Fruit fly (Drosophila melanogaster) whole organism, embryonic: ENCODE results near the gene CG11920.

Experiments used
- Asciz ChIP-seq: fragments of 200-800 bp; sonication (Bioruptor generic); optimal IDR thresholded peaks from 2 replicates; lab custom pipeline; 2017; ENCODE audit warnings: missing biosample characterization, mild to moderate bottlenecking, missing genetic modification characterization, missing genetic modification reagents
- Atf6 ChIP-seq: fragments of 200-800 bp; sonication (Bioruptor generic); IDR thresholded peaks from 2 replicates; pipeline ENCODE4 v1.3.6; 2022; ENCODE audit warnings: missing biosample characterization, missing genetic modification characterization
- CG11085 ChIP-seq: fragments of 200-800 bp; sonication (Bioruptor generic); IDR thresholded peaks from 2 replicates; pipeline ENCODE4 v1.3.6; 2022; ENCODE audit warnings: missing biosample characterization, missing genetic modification characterization
- CG11398 ChIP-seq: fragments of 200-800 bp; sonication (Bioruptor generic); optimal IDR thresholded peaks from 2 replicates; lab custom pipeline; 2016; ENCODE audit warnings: missing biosample characterization, missing genetic modification characterization
- CG12219 ChIP-seq: fragments of 200-800 bp; sonication (Bioruptor generic); optimal IDR thresholded peaks from 3 replicates; lab custom pipeline; 2018; ENCODE audit warnings: missing biosample characterization, mild to moderate bottlenecking, missing genetic modification characterization
- CG13296 ChIP-seq: fragments of 200-800 bp; sonication (Bioruptor generic); optimal IDR thresholded peaks from 3 replicates; lab custom pipeline; 2018; ENCODE audit warnings: missing biosample characterization, mild to moderate bottlenecking, missing genetic modification characterization
- CG13894 ChIP-seq: fragments of 200-800 bp; sonication (Bioruptor generic); optimal IDR thresholded peaks from 3 replicates; lab custom pipeline; 2018; ENCODE audit warnings: missing biosample characterization, mild to moderate bottlenecking, missing genetic modification characterization, moderate library complexity
- CG17359 ChIP-seq: fragments of 200-800 bp; sonication (Bioruptor generic); optimal IDR thresholded peaks from 3 replicates; lab custom pipeline; 2018; ENCODE audit warnings: missing biosample characterization, mild to moderate bottlenecking, missing genetic modification characterization, moderate library complexity
- CG17829 ChIP-seq: fragments of 200-800 bp; optimal IDR thresholded peaks from 2 replicates; lab custom pipeline; 2019; ENCODE audit warnings: missing biosample characterization, mild to moderate bottlenecking, missing genetic modification characterization, moderate library complexity
- CG1792 ChIP-seq: fragments of 200-800 bp; sonication (Bioruptor generic); optimal IDR thresholded peaks from 2 replicates; lab custom pipeline; 2016; ENCODE audit warnings: missing biosample characterization, missing genetic modification characterization
- CG18619 ChIP-seq: fragments of 200-800 bp; sonication (Bioruptor generic); optimal IDR thresholded peaks from 3 replicates; lab custom pipeline; 2017; ENCODE audit warnings: missing biosample characterization, mild to moderate bottlenecking, missing genetic modification characterization
- CG2129 ChIP-seq: fragments of 200-800 bp; sonication (Bioruptor generic); IDR thresholded peaks from 2 replicates; pipeline ENCODE4 v1.3.6; 2022; ENCODE audit warnings: missing biosample characterization, missing genetic modification characterization; ENCODE audit not compliant: partially characterized antibody
- CG34376 ChIP-seq: fragments of 200-800 bp; sonication (Bioruptor generic); optimal IDR thresholded peaks from 2 replicates; lab custom pipeline; 2018; ENCODE audit warnings: missing biosample characterization, mild to moderate bottlenecking, missing genetic modification characterization
- CG34422 ChIP-seq: fragments of 200-800 bp; sonication (Bioruptor generic); IDR thresholded peaks from 3 replicates; pipeline ENCODE4 v1.3.6; 2022; ENCODE audit warnings: missing biosample characterization, missing genetic modification characterization
- CG6813 ChIP-seq: fragments of 200-800 bp; sonication (Bioruptor generic); optimal IDR thresholded peaks from 2 replicates; lab custom pipeline; 2017; ENCODE audit warnings: missing biosample characterization, missing genetic modification characterization, mild to moderate bottlenecking, moderate library complexity, missing genetic modification reagents
- CG7271 ChIP-seq: fragments of 200-800 bp; sonication (Bioruptor generic); optimal IDR thresholded peaks from 2 replicates; lab custom pipeline; 2018; ENCODE audit warnings: missing biosample characterization, mild to moderate bottlenecking, missing genetic modification characterization, moderate library complexity
- CG8290 ChIP-seq, 3 experiments: fragments of 200-800 bp; sonication (Bioruptor generic); optimal IDR thresholded peaks; 2 replicates each; lab custom pipeline; 2016 to 2019; ENCODE audit warnings: missing biosample characterization in 3 of 3, missing genetic modification characterization in 3 of 3, mild to moderate bottlenecking in 2 of 3, moderate library complexity in 1 of 3
- CG8388 ChIP-seq: fragments of 200-800 bp; sonication (Bioruptor generic); optimal IDR thresholded peaks from 2 replicates; lab custom pipeline; 2019; ENCODE audit warnings: missing biosample characterization, mild to moderate bottlenecking, missing genetic modification characterization, moderate library complexity
- CHES-1-like ChIP-seq: fragments of 200-800 bp; sonication (Bioruptor generic); optimal IDR thresholded peaks from 2 replicates; lab custom pipeline; 2016; ENCODE audit warnings: missing biosample characterization, missing genetic modification characterization
- CrebB ChIP-seq: fragments of 200-800 bp; sonication (Bioruptor generic); optimal IDR thresholded peaks from 3 replicates; lab custom pipeline; 2018; ENCODE audit warnings: missing biosample characterization, mild to moderate bottlenecking, missing genetic modification characterization
- Dp ChIP-seq: fragments of 200-800 bp; sonication (Bioruptor generic); optimal IDR thresholded peaks from 2 replicates; lab custom pipeline; 2018; ENCODE audit warnings: missing biosample characterization, mild to moderate bottlenecking, missing genetic modification characterization, moderate library complexity
- HLH3B ChIP-seq: fragments of 200-800 bp; sonication (Bioruptor generic); IDR thresholded peaks from 2 replicates; pipeline ENCODE4 v1.3.6; 2022; ENCODE audit warnings: missing biosample characterization, missing genetic modification characterization
- HmgZ ChIP-seq: fragments of 200-800 bp; sonication (Bioruptor generic); optimal IDR thresholded peaks from 2 replicates; lab custom pipeline; 2018; ENCODE audit warnings: missing biosample characterization, mild to moderate bottlenecking, missing genetic modification characterization
- MESR4 ChIP-seq: fragments of 200-800 bp; sonication (Bioruptor generic); optimal IDR thresholded peaks from 2 replicates; lab custom pipeline; 2018; ENCODE audit warnings: missing biosample characterization, mild to moderate bottlenecking, missing genetic modification characterization, moderate library complexity
- Nf-YB ChIP-seq: fragments of 200-800 bp; sonication (Bioruptor generic); optimal IDR thresholded peaks from 3 replicates; lab custom pipeline; 2019; ENCODE audit warnings: missing biosample characterization, mild to moderate bottlenecking, missing genetic modification characterization, moderate library complexity
- Poxn ChIP-seq: fragments of 200-800 bp; sonication (Bioruptor generic); IDR thresholded peaks from 2 replicates; pipeline ENCODE4 v1.3.6; 2022; ENCODE audit warnings: missing biosample characterization, missing genetic modification characterization
- Sry-β ChIP-seq: fragments of 200-800 bp; sonication (Bioruptor generic); optimal IDR thresholded peaks from 2 replicates; lab custom pipeline; 2018; ENCODE audit warnings: missing biosample characterization, mild to moderate bottlenecking, missing genetic modification characterization, moderate library complexity
- Trl ChIP-seq, 3 experiments: fragments of >200 bp in 2 of 3; fragments of 200-800 bp in 1 of 3; sonication (Bioruptor generic) in 1 of 3; optimal IDR thresholded peaks; 2 replicates in 1 of 3; 3 replicates in 2 of 3; lab custom pipeline; 2016 to 2017; ENCODE audit warnings: missing biosample characterization in 1 of 3, missing genetic modification characterization in 1 of 3
- al ChIP-seq: fragments of 200-800 bp; sonication (Bioruptor generic); IDR thresholded peaks from 2 replicates; pipeline ENCODE4 v1.3.6; 2022; ENCODE audit warnings: missing biosample characterization, missing genetic modification characterization
- cg ChIP-seq: fragments of 200-800 bp; sonication (Bioruptor generic); optimal IDR thresholded peaks from 3 replicates; lab custom pipeline; 2019; ENCODE audit warnings: missing biosample characterization, mild to moderate bottlenecking, missing genetic modification characterization, moderate library complexity
- dimm ChIP-seq: fragments of 200-800 bp; sonication (Bioruptor generic); IDR thresholded peaks from 2 replicates; pipeline ENCODE4 v1.3.6; 2022; ENCODE audit warnings: missing biosample characterization, missing genetic modification characterization
- dysf ChIP-seq: fragments of 200-800 bp; sonication (Bioruptor generic); IDR thresholded peaks from 3 replicates; pipeline ENCODE4 v1.3.6; 2022; ENCODE audit warnings: missing biosample characterization, missing genetic modification characterization
- emc ChIP-seq: fragments of 200-800 bp; sonication (Bioruptor generic); optimal IDR thresholded peaks from 2 replicates; lab custom pipeline; 2016; ENCODE audit warnings: missing biosample characterization, missing genetic modification characterization
- en ChIP-seq: fragments of 200-800 bp; sonication (Bioruptor generic); optimal IDR thresholded peaks from 2 replicates; lab custom pipeline; 2016; ENCODE audit warnings: missing biosample characterization, missing genetic modification characterization
- ewg ChIP-seq: fragments of 200-800 bp; sonication (Bioruptor generic); optimal IDR thresholded peaks from 3 replicates; lab custom pipeline; 2017; ENCODE audit warnings: mild to moderate bottlenecking, missing biosample characterization, missing genetic modification reagents, missing genetic modification characterization
- grn ChIP-seq: fragments of 200-800 bp; sonication (Bioruptor generic); optimal IDR thresholded peaks from 3 replicates; lab custom pipeline; 2017; ENCODE audit warnings: missing biosample characterization, missing genetic modification characterization
- gro ChIP-seq: fragments of 200-800 bp; sonication (Bioruptor generic); optimal IDR thresholded peaks from 2 replicates; lab custom pipeline; 2016; ENCODE audit warnings: missing biosample characterization, missing genetic modification characterization
- insv ChIP-seq, 2 experiments: fragments of 200-800 bp; sonication (Bioruptor generic); optimal IDR thresholded peaks; 3 replicates each; lab custom pipeline; 2016 to 2018; ENCODE audit warnings: missing biosample characterization in 2 of 2, missing genetic modification characterization in 2 of 2
- lab ChIP-seq: fragments of 200-800 bp; sonication (Bioruptor generic); optimal IDR thresholded peaks from 3 replicates; lab custom pipeline; 2017; ENCODE audit warnings: missing biosample characterization, missing genetic modification characterization, mild to moderate bottlenecking, moderate library complexity, missing genetic modification reagents
- lmd ChIP-seq: fragments of 200-800 bp; sonication (Bioruptor generic); IDR thresholded peaks from 2 replicates; pipeline ENCODE4 v1.3.6; 2022; ENCODE audit warnings: missing biosample characterization, missing genetic modification characterization
- lov ChIP-seq, 2 experiments: fragments of 200-800 bp in 1 of 2; fragments of >200 bp in 1 of 2; sonication (Bioruptor generic) in 1 of 2; IDR thresholded peaks in 1 of 2; optimal IDR thresholded peaks in 1 of 2; 2 replicates in 1 of 2; 3 replicates in 1 of 2; pipeline versions ENCODE4 v1.3.6 to Lab custom; 2017 to 2022; ENCODE audit warnings: missing biosample characterization in 1 of 2, missing genetic modification characterization in 1 of 2
- psq ChIP-seq: fragments of 200-800 bp; sonication (Bioruptor generic); optimal IDR thresholded peaks from 2 replicates; lab custom pipeline; 2017; ENCODE audit warnings: missing biosample characterization, missing genetic modification characterization
- pum ChIP-seq: fragments of 200-800 bp; sonication (Bioruptor generic); optimal IDR thresholded peaks from 2 replicates; lab custom pipeline; 2016; ENCODE audit warnings: missing biosample characterization, missing genetic modification characterization
- row ChIP-seq: fragments of 200-800 bp; sonication (Bioruptor generic); IDR thresholded peaks from 3 replicates; pipeline ENCODE4 v1.3.6; 2022; ENCODE audit warnings: missing biosample characterization, missing genetic modification characterization
- sc ChIP-seq, 3 experiments: fragments of >200 bp in 2 of 3; fragments of 200-800 bp in 1 of 3; sonication (Bioruptor generic) in 1 of 3; optimal IDR thresholded peaks; 2 replicates in 2 of 3; 3 replicates in 1 of 3; lab custom pipeline; 2017; ENCODE audit warnings: mild to moderate bottlenecking in 1 of 3, missing biosample characterization in 1 of 3, missing genetic modification characterization in 1 of 3, missing genetic modification reagents in 1 of 3
- sna ChIP-seq: fragments of 200-800 bp; sonication (Bioruptor generic); IDR thresholded peaks from 2 replicates; pipeline ENCODE4 v1.3.6; 2022; ENCODE audit warnings: missing biosample characterization, missing genetic modification characterization; ENCODE audit not compliant: partially characterized antibody
- trem ChIP-seq: fragments of 200-800 bp; optimal IDR thresholded peaks from 3 replicates; lab custom pipeline; 2019; ENCODE audit warnings: missing biosample characterization, mild to moderate bottlenecking, missing genetic modification characterization, moderate library complexity

CG11920 gene

dm6 chr3R:25049742-25050517 is 24.7 kb upstream of the CG11920 start (continued):
- TF ChIP-seq HmgZ: peak; percentile 75
- no peak for TF ChIP-seq row (GFP tag; lab: Robert Waterston, UW)
- TF ChIP-seq ewg (GFP tag; lab: Kevin White, UChicago): no peak
- TF ChIP-seq CG6813 (GFP tag; lab: Kevin White, UChicago): no peak
- peak; percentile 39 for TF ChIP-seq CrebB (tag; lab: Kevin White, UChicago)
- peak; percentile 55 for TF ChIP-seq grn
- no peak for TF ChIP-seq dimm (GFP tag; lab: Robert Waterston, UW)
- TF ChIP-seq CG7271 (tag; lab: Kevin White, UChicago): peak; percentile 55
- TF ChIP-seq CG18619: no peak
- TF ChIP-seq insv (GFP tag; optimal IDR thresholded peaks at IDR 0.05; lab: Kevin White, UChicago): peak in 1 of 2 experiments; percentile 5
- TF ChIP-seq CG2129 (GFP tag; lab: Robert Waterston, UW): no peak
- peak; percentile 49 to 84 for TF ChIP-seq Trl (optimal IDR thresholded peaks at IDR 0.05; lab: Kevin White, UChicago)
- peak; percentile 9 for TF ChIP-seq Trl (GFP tag; optimal IDR thresholded peaks at IDR 0.05; lab: Kevin White, UChicago)
- TF ChIP-seq psq (GFP tag; lab: Kevin White, UChicago): peak; percentile 31
- peak; percentile 10 for TF ChIP-seq CHES-1-like
- peak; percentile 13 for TF ChIP-seq CG17359 (tag; lab: Kevin White, UChicago)
- TF ChIP-seq CG11398 (GFP tag; lab: Kevin White, UChicago): no peak
- TF ChIP-seq en (GFP tag; lab: Kevin White, UChicago): no peak
- peak; percentile 8 for TF ChIP-seq CG12219
- peak; percentile 99 for TF ChIP-seq cg (GFP tag; lab: Kevin White, UChicago)
- peak; percentile 4 for TF ChIP-seq gro
- peak; percentile 17 for TF ChIP-seq Asciz
- no peak for TF ChIP-seq lmd (GFP tag; lab: Robert Waterston, UW)
- no peak for TF ChIP-seq CG34422 (GFP tag; lab: Robert Waterston, UW)
- peak; percentile 72 for TF ChIP-seq lab
- peak; percentile 31 for TF ChIP-seq Dp (GFP tag; lab: Kevin White, UChicago)
- no peak for TF ChIP-seq dysf (GFP tag; lab: Robert Waterston, UW)
- no peak for TF ChIP-seq sc (optimal IDR thresholded peaks at IDR 0.05; lab: Kevin White, UChicago)
- no peak for TF ChIP-seq sc (GFP tag; optimal IDR thresholded peaks at IDR 0.05; lab: Kevin White, UChicago)
- TF ChIP-seq al (GFP tag; lab: Robert Waterston, UW): no peak
- peak; percentile 48 for TF ChIP-seq trem
- no peak for TF ChIP-seq emc
- TF ChIP-seq CG34376: peak; percentile 91
- TF ChIP-seq Nf-YB (GFP tag; lab: Kevin White, UChicago): peak; percentile 85
- no peak for TF ChIP-seq CG11085 (GFP tag; lab: Robert Waterston, UW)
- no peak for TF ChIP-seq Atf6 (GFP tag; lab: Robert Waterston, UW)
- TF ChIP-seq MESR4 (GFP tag; lab: Kevin White, UChicago): peak; percentile 56
- peak; percentile 89 for TF ChIP-seq CG13894 (tag; lab: Kevin White, UChicago)
- TF ChIP-seq lov (optimal IDR thresholded peaks at IDR 0.05; lab: Kevin White, UChicago): no peak
- no peak for TF ChIP-seq lov (GFP tag; IDR thresholded peaks at IDR 0.05; lab: Robert Waterston, UW)
- peak; percentile 45 for TF ChIP-seq CG17829 (tag; lab: Kevin White, UChicago)
- TF ChIP-seq pum (GFP tag; lab: Kevin White, UChicago): no peak
- TF ChIP-seq CG1792 (GFP tag; lab: Kevin White, UChicago): no peak
- peak; percentile 49 for TF ChIP-seq CG13296 (GFP tag; lab: Kevin White, UChicago)
- TF ChIP-seq CG8290 (GFP tag; optimal IDR thresholded peaks at IDR 0.05; lab: Kevin White, UChicago): peak; percentile 60
- TF ChIP-seq CG8290 (tag; optimal IDR thresholded peaks at IDR 0.05; lab: Kevin White, UChicago): peak; percentile 68 to 70
- peak; percentile 40 for TF ChIP-seq Sry-β (GFP tag; lab: Kevin White, UChicago)
- no peak for TF ChIP-seq Poxn
- TF ChIP-seq HLH3B: no peak
- TF ChIP-seq CG8388 (GFP tag; lab: Kevin White, UChicago): peak; percentile 100
- TF ChIP-seq sna (GFP tag; lab: Robert Waterston, UW): no peak
